Worm (Caenorhabditis elegans): ENCODE results near the gene srg-69.

srg-69 gene

DNA sequence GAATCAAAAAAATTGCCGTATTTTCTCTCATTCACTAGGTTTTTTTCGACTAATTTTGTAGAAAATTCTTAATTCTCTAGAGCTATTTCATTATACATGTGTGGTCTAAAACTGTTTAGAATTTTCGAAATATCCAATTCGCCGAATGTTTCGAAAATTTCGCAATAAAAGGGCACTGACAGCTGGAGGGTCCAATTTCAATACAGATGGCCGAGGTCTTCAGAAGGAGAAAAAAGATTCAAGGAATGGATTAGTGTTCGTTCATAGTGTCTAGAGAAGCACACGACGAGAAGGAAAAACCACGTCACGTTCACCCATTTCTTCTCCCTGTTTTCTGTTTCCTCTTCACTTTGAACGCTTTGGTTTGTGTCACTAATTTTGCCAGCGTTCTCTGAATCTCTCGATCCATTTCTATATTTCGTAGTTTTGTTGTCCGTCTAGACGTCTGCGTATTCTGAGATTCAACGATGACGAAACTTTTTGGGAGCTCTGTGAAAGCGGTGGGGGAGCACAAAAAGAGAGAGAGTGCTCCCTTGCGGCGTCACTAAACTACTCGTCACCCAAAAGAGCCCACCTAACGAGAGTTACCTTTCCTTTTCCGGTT is 29.4 kb upstream of the srg-69 start:
- TF ChIP-seq lsy-2 (tag; optimal IDR thresholded peaks at IDR 0.05) (peak; percentile 40 to 71), skn-1 (tag; optimal IDR thresholded peaks at IDR 0.05) (no peak), ceh-44 (GFP tag; IDR thresholded peaks at IDR 0.05) (no peak; the same call in 1 of the 2 replicates), ces-1 (GFP tag; optimal IDR thresholded peaks at IDR 0.05) (no peak), fkh-10 (GFP tag; optimal IDR thresholded peaks at IDR 0.05) (peak; percentile 83), arid-1 (GFP tag; conservative IDR thresholded peaks at IDR 0.05) (0 out of 2 replicates have a peak, but pooled peaks have one; percentile 20), nhr-25 (tag; optimal IDR thresholded peaks at IDR 0.05; ENCODE audit: borderline replicate concordance, insufficient read depth) (no peak), madf-5 (GFP tag; IDR thresholded peaks at IDR 0.05) (no peak), daf-12 (tag; optimal IDR thresholded peaks at IDR 0.05) (no peak), ZK546.5 (tag; optimal IDR thresholded peaks at IDR 0.05) (no peak), tag-97 (GFP tag; IDR thresholded peaks at IDR 0.05) (no peak), vab-7 (GFP tag; IDR thresholded peaks at IDR 0.05) (no peak), fos-1 (tag; optimal IDR thresholded peaks at IDR 0.05) (no peak), jun-1 (tag; optimal IDR thresholded peaks at IDR 0.05) (no peak), mes-2 (tag; optimal IDR thresholded peaks at IDR 0.05; ENCODE audit: poor library complexity, severe bottlenecking) (peak; percentile 49), lin-38 (GFP tag; IDR thresholded peaks at IDR 0.05) (0 out of 2 replicates have a peak, but pooled peaks have one; percentile 20), nhr-11 (tag; optimal IDR thresholded peaks at IDR 0.05) (peak; percentile 58), nhr-28 (tag; optimal IDR thresholded peaks at IDR 0.05) (peak; percentile 86), set-16 (GFP tag; IDR thresholded peaks at IDR 0.05) (no peak), tra-1 (GFP tag; IDR thresholded peaks at IDR 0.05) (peak; percentile 17; the same call in 1 of the 2 replicates), ztf-7 (tag; optimal IDR thresholded peaks at IDR 0.05) (peak; percentile 39), spr-3 (GFP tag; optimal IDR thresholded peaks at IDR 0.05) (no peak), pha-4 (GFP tag; IDR thresholded peaks at IDR 0.05) (no peak), pha-4 (tag; optimal IDR thresholded peaks at IDR 0.05) (no peak), nhr-48 (tag; optimal IDR thresholded peaks at IDR 0.05) (peak; percentile 54), dmd-8 (GFP tag; IDR thresholded peaks at IDR 0.05) (no peak), attf-4 (tag; optimal IDR thresholded peaks at IDR 0.05) (no peak), R02D3.7 (tag; optimal IDR thresholded peaks at IDR 0.05) (no peak), nhr-102 (tag; optimal IDR thresholded peaks at IDR 0.05) (no peak), aly-2 (tag; optimal IDR thresholded peaks at IDR 0.05) (no peak), pqm-1 (tag; optimal IDR thresholded peaks at IDR 0.05) (no peak), egl-27 (tag; optimal IDR thresholded peaks at IDR 0.05) (no peak), ceh-82 (tag; optimal IDR thresholded peaks at IDR 0.05) (no peak), unc-62 (GFP tag; optimal IDR thresholded peaks at IDR 0.05 in 1 of 2) (no peak), unc-62 (tag; optimal IDR thresholded peaks at IDR 0.05) (no peak), ceh-20 (GFP tag; IDR thresholded peaks at IDR 0.05) (peak; percentile 74; the same call in 1 of the 2 replicates), egl-43 (GFP tag; IDR thresholded peaks at IDR 0.05) (0 out of 2 replicates have a peak, but pooled peaks have one; percentile 32), ctbp-1 (GFP tag; IDR thresholded peaks at IDR 0.05) (peak; percentile 58; the same call in 1 of the 2 replicates), nhr-41 (GFP tag; IDR thresholded peaks at IDR 0.05) (no peak), nhr-237 (tag; optimal IDR thresholded peaks at IDR 0.05) (no peak), F44E2.7 (GFP tag; IDR thresholded peaks at IDR 0.05) (no peak), snpc-1.2 (GFP tag; IDR thresholded peaks at IDR 0.05) (no peak), dmd-6 (GFP tag; IDR thresholded peaks at IDR 0.05) (peak; percentile 79), nhr-6 (tag; optimal IDR thresholded peaks at IDR 0.05) (peak; percentile 13), unc-39 (tag; optimal IDR thresholded peaks at IDR 0.05) (no peak), nhr-42 (GFP tag; IDR thresholded peaks at IDR 0.05) (no peak), ama-1 (optimal IDR thresholded peaks at IDR 0.05) (no peak), mdt-29 (GFP tag; IDR thresholded peaks at IDR 0.05) (no peak), mxl-3 (GFP tag; optimal IDR thresholded peaks at IDR 0.05) (peak; percentile 25), gei-8 (GFP tag; optimal IDR thresholded peaks at IDR 0.05) (peak; percentile 3), madf-9 (GFP tag; conservative IDR thresholded peaks at IDR 0.05) (no peak), lin-15B (tag; optimal IDR thresholded peaks at IDR 0.05) (no peak)
